Worm (Caenorhabditis elegans): ENCODE results near the gene twf-2.

ce11 chrX:16456659-16457058 is 10.7 kb downstream of the twf-2 start, which contains the start of gene nas-39:
- TF ChIP-seq W03F9.2 (tag; optimal IDR thresholded peaks at IDR 0.05) (no peak), him-1 (tag; optimal IDR thresholded peaks at IDR 0.05) (no peak)
